Fruit fly (Drosophila melanogaster) whole organism, embryonic: ENCODE data around the gene HtrA2.

Experiments
- CG1024 ChIP-seq: fragments of 200-800 bp; sonication (Bioruptor generic); IDR thresholded peaks from 2 replicates; pipeline ENCODE4 v1.3.6; 2022; ENCODE audit warnings: missing biosample characterization, missing genetic modification characterization
- CG10979 ChIP-seq: fragments of 200-800 bp; sonication (Bioruptor generic); optimal IDR thresholded peaks from 2 replicates; lab custom pipeline; 2018; ENCODE audit warnings: missing biosample characterization, mild to moderate bottlenecking, missing genetic modification characterization, moderate library complexity
- CG11723 ChIP-seq: fragments of 200-800 bp; sonication (Bioruptor generic); optimal IDR thresholded peaks from 2 replicates; lab custom pipeline; 2017; ENCODE audit warnings: missing biosample characterization, mild to moderate bottlenecking, missing genetic modification characterization
- CG13123 ChIP-seq: fragments of 200-800 bp; sonication (Bioruptor generic); optimal IDR thresholded peaks from 2 replicates; lab custom pipeline; 2016; ENCODE audit warnings: missing biosample characterization, missing genetic modification characterization
- CG14441 ChIP-seq: fragments of 200-800 bp; sonication (Bioruptor generic); IDR thresholded peaks from 2 replicates; pipeline ENCODE4 v1.3.6; 2022; ENCODE audit warnings: missing biosample characterization, missing genetic modification characterization
- CG17359 ChIP-seq: fragments of 200-800 bp; sonication (Bioruptor generic); optimal IDR thresholded peaks from 3 replicates; lab custom pipeline; 2018; ENCODE audit warnings: missing biosample characterization, mild to moderate bottlenecking, missing genetic modification characterization, moderate library complexity
- CG2120 ChIP-seq: fragments of 200-800 bp; sonication (Bioruptor generic); optimal IDR thresholded peaks from 3 replicates; lab custom pipeline; 2016; ENCODE audit warnings: missing biosample characterization, missing genetic modification characterization
- CG2712 ChIP-seq: fragments of 200-800 bp; optimal IDR thresholded peaks from 3 replicates; lab custom pipeline; 2019; ENCODE audit warnings: missing biosample characterization, mild to moderate bottlenecking, missing genetic modification characterization, moderate library complexity
- CG31365 ChIP-seq: fragments of 200-800 bp; sonication (Bioruptor generic); optimal IDR thresholded peaks from 2 replicates; lab custom pipeline; 2018; ENCODE audit warnings: missing biosample characterization, mild to moderate bottlenecking, missing genetic modification characterization
- CG33213 ChIP-seq: fragments of 200-800 bp; sonication (Bioruptor generic); optimal IDR thresholded peaks from 3 replicates; lab custom pipeline; 2016; ENCODE audit warnings: missing biosample characterization, missing genetic modification characterization
- CG3995 ChIP-seq: fragments of 200-800 bp; sonication (Bioruptor generic); optimal IDR thresholded peaks from 3 replicates; lab custom pipeline; 2016; ENCODE audit warnings: missing biosample characterization, missing genetic modification characterization
- CG42726 ChIP-seq: fragments of 200-800 bp; sonication (Bioruptor generic); IDR thresholded peaks from 2 replicates; pipeline ENCODE4 v1.3.6; 2022; ENCODE audit warnings: missing biosample characterization, missing genetic modification characterization; ENCODE audit not compliant: partially characterized antibody
- CG4617 ChIP-seq: fragments of 200-800 bp; sonication (Bioruptor generic); optimal IDR thresholded peaks from 3 replicates; lab custom pipeline; 2016; ENCODE audit warnings: missing biosample characterization, missing genetic modification characterization, borderline replicate concordance
- CG5180 ChIP-seq: fragments of 200-800 bp; sonication (Bioruptor generic); optimal IDR thresholded peaks from 3 replicates; lab custom pipeline; 2017; ENCODE audit warnings: missing biosample characterization, missing genetic modification characterization, mild to moderate bottlenecking, moderate library complexity, missing genetic modification reagents
- CG8290 ChIP-seq, 3 experiments: fragments of 200-800 bp; sonication (Bioruptor generic); optimal IDR thresholded peaks; 2 replicates each; lab custom pipeline; 2016 to 2019; ENCODE audit warnings: missing biosample characterization in 3 of 3, missing genetic modification characterization in 3 of 3, mild to moderate bottlenecking in 2 of 3, moderate library complexity in 1 of 3
- CG8478 ChIP-seq: fragments of >200 bp; optimal IDR thresholded peaks from 2 replicates; lab custom pipeline; 2018
- CTCF ChIP-seq: fragments of 200-800 bp; sonication (Bioruptor generic); optimal IDR thresholded peaks from 2 replicates; lab custom pipeline; 2017; ENCODE audit warnings: missing biosample characterization, mild to moderate bottlenecking, missing genetic modification characterization, moderate library complexity
- CoRest ChIP-seq: fragments of 200-800 bp; sonication (Bioruptor generic); optimal IDR thresholded peaks from 3 replicates; lab custom pipeline; 2018; ENCODE audit warnings: missing biosample characterization, mild to moderate bottlenecking, missing genetic modification characterization, moderate library complexity
- CrebB ChIP-seq: fragments of 200-800 bp; sonication (Bioruptor generic); optimal IDR thresholded peaks from 3 replicates; lab custom pipeline; 2018; ENCODE audit warnings: missing biosample characterization, mild to moderate bottlenecking, missing genetic modification characterization
- Dad ChIP-seq: fragments of 200-800 bp; sonication (Bioruptor generic); optimal IDR thresholded peaks from 3 replicates; lab custom pipeline; 2016; ENCODE audit warnings: missing biosample characterization, missing genetic modification characterization
- Dek ChIP-seq: fragments of 200-800 bp; sonication (Bioruptor generic); optimal IDR thresholded peaks from 3 replicates; lab custom pipeline; 2019; ENCODE audit warnings: missing biosample characterization, mild to moderate bottlenecking, missing genetic modification characterization, moderate library complexity
- Dip2 ChIP-seq: fragments of 200-800 bp; sonication (Bioruptor generic); IDR thresholded peaks from 2 replicates; pipeline ENCODE4 v1.3.6; 2022; ENCODE audit warnings: missing biosample characterization, missing genetic modification characterization
- Fer2 ChIP-seq: fragments of 200-800 bp; sonication (Bioruptor generic); optimal IDR thresholded peaks from 2 replicates; lab custom pipeline; 2018; ENCODE audit warnings: missing biosample characterization, mild to moderate bottlenecking, missing genetic modification characterization, moderate library complexity
- Hmx ChIP-seq: fragments of 200-800 bp; sonication (Bioruptor generic); optimal IDR thresholded peaks from 2 replicates; lab custom pipeline; 2016; ENCODE audit warnings: missing biosample characterization, missing genetic modification characterization
- Hr39 ChIP-seq: fragments of >200 bp; optimal IDR thresholded peaks from 2 replicates; lab custom pipeline; 2017
- Lim3 ChIP-seq: fragments of 200-800 bp; sonication (Bioruptor generic); IDR thresholded peaks from 2 replicates; pipeline ENCODE4 v1.3.6; 2022; ENCODE audit warnings: missing biosample characterization, missing genetic modification characterization
- Rx ChIP-seq: fragments of 200-800 bp; sonication (Bioruptor generic); IDR thresholded peaks from 2 replicates; pipeline ENCODE4 v1.3.6; 2022; ENCODE audit warnings: missing biosample characterization, missing genetic modification characterization
- Side ChIP-seq: fragments of 200-800 bp; sonication (Bioruptor generic); optimal IDR thresholded peaks from 2 replicates; lab custom pipeline; 2016; ENCODE audit warnings: missing biosample characterization, missing genetic modification characterization
- Sry-δ ChIP-seq: fragments of 200-800 bp; sonication (Bioruptor generic); optimal IDR thresholded peaks from 2 replicates; lab custom pipeline; 2016; ENCODE audit warnings: missing biosample characterization, missing genetic modification characterization
- Stat92E ChIP-seq, 3 experiments: fragments of >200 bp in 2 of 3; fragments of 200-800 bp in 1 of 3; sonication (Bioruptor generic) in 1 of 3; optimal IDR thresholded peaks; 2 replicates each; lab custom pipeline; 2017 to 2019; ENCODE audit warnings: missing biosample characterization in 3 of 3, missing genetic modification characterization in 3 of 3, mild to moderate bottlenecking in 1 of 3, moderate library complexity in 1 of 3
- cato ChIP-seq: fragments of 200-800 bp; sonication (Bioruptor generic); optimal IDR thresholded peaks from 2 replicates; lab custom pipeline; 2016; ENCODE audit warnings: missing biosample characterization, missing genetic modification characterization, borderline replicate concordance
- disco-r ChIP-seq: fragments of 200-800 bp; sonication (Bioruptor generic); optimal IDR thresholded peaks from 2 replicates; lab custom pipeline; 2016; ENCODE audit warnings: missing biosample characterization, missing genetic modification characterization
- en ChIP-seq: fragments of 200-800 bp; sonication (Bioruptor generic); optimal IDR thresholded peaks from 2 replicates; lab custom pipeline; 2016; ENCODE audit warnings: missing biosample characterization, missing genetic modification characterization
- exex ChIP-seq: fragments of 200-800 bp; sonication (Bioruptor generic); optimal IDR thresholded peaks from 4 replicates; lab custom pipeline; 2018; ENCODE audit warnings: missing biosample characterization, mild to moderate bottlenecking, missing genetic modification characterization, moderate library complexity
- eyg ChIP-seq: fragments of 200-800 bp; sonication (Bioruptor generic); optimal IDR thresholded peaks from 3 replicates; lab custom pipeline; 2016; ENCODE audit warnings: missing biosample characterization, missing genetic modification characterization
- fd96Cb ChIP-seq: fragments of 200-800 bp; sonication (Bioruptor generic); optimal IDR thresholded peaks from 2 replicates; lab custom pipeline; 2018; ENCODE audit warnings: missing biosample characterization, mild to moderate bottlenecking, missing genetic modification characterization, moderate library complexity
- gcm ChIP-seq: fragments of 200-800 bp; sonication (Bioruptor generic); optimal IDR thresholded peaks from 2 replicates; lab custom pipeline; 2019; ENCODE audit warnings: missing biosample characterization, mild to moderate bottlenecking, missing genetic modification characterization, moderate library complexity
- gem ChIP-seq: fragments of 200-800 bp; sonication (Bioruptor generic); optimal IDR thresholded peaks from 2 replicates; lab custom pipeline; 2019; ENCODE audit warnings: missing biosample characterization, mild to moderate bottlenecking, missing genetic modification characterization, moderate library complexity
- grau ChIP-seq: fragments of 200-800 bp; optimal IDR thresholded peaks from 3 replicates; lab custom pipeline; 2019; ENCODE audit warnings: missing biosample characterization, mild to moderate bottlenecking, missing genetic modification characterization, moderate library complexity
- her ChIP-seq: fragments of 200-800 bp; sonication (Bioruptor generic); optimal IDR thresholded peaks from 2 replicates; lab custom pipeline; 2016; ENCODE audit warnings: missing biosample characterization, missing genetic modification characterization
- kay ChIP-seq: fragments of 200-800 bp; sonication (Bioruptor generic); optimal IDR thresholded peaks from 2 replicates; lab custom pipeline; 2016; ENCODE audit warnings: missing biosample characterization, missing genetic modification characterization
- kni ChIP-seq: fragments of 200-800 bp; sonication (Bioruptor generic); optimal IDR thresholded peaks from 3 replicates; lab custom pipeline; 2017; ENCODE audit warnings: mild to moderate bottlenecking, missing biosample characterization, missing genetic modification reagents, missing genetic modification characterization
- maf-S ChIP-seq: fragments of 200-800 bp; sonication (Bioruptor generic); optimal IDR thresholded peaks from 2 replicates; lab custom pipeline; 2016; ENCODE audit warnings: missing biosample characterization, missing genetic modification characterization
- oc ChIP-seq: fragments of 200-800 bp; sonication (Bioruptor generic); optimal IDR thresholded peaks from 2 replicates; lab custom pipeline; 2018; ENCODE audit warnings: missing biosample characterization, mild to moderate bottlenecking, missing genetic modification characterization, moderate library complexity
- pzg ChIP-seq: fragments of 200-800 bp; sonication (Bioruptor generic); optimal IDR thresholded peaks from 3 replicates; lab custom pipeline; 2018; ENCODE audit warnings: missing biosample characterization, mild to moderate bottlenecking, missing genetic modification characterization, moderate library complexity
- scrt ChIP-seq: fragments of 200-800 bp; sonication (Bioruptor generic); optimal IDR thresholded peaks from 2 replicates; lab custom pipeline; 2018; ENCODE audit warnings: missing biosample characterization, mild to moderate bottlenecking, missing genetic modification characterization, moderate library complexity
- slbo ChIP-seq: fragments of 200-800 bp; sonication (Bioruptor generic); IDR thresholded peaks from 2 replicates; pipeline ENCODE4 v1.3.6; 2022; ENCODE audit warnings: missing biosample characterization, missing genetic modification characterization
- so ChIP-seq: fragments of 200-800 bp; sonication (Bioruptor generic); IDR thresholded peaks from 3 replicates; pipeline ENCODE4 v1.3.6; 2022; ENCODE audit warnings: missing biosample characterization, missing genetic modification characterization
- tna ChIP-seq: fragments of 200-800 bp; sonication (Bioruptor generic); IDR thresholded peaks from 2 replicates; pipeline ENCODE4 v1.3.6; 2022; ENCODE audit warnings: missing biosample characterization, missing genetic modification characterization; ENCODE audit not compliant: partially characterized antibody
- usp ChIP-seq: fragments of >200 bp; optimal IDR thresholded peaks from 2 replicates; lab custom pipeline; 2017; ENCODE audit warnings: missing biosample characterization, missing genetic modification characterization
- zfh1 ChIP-seq: fragments of 200-800 bp; sonication (Bioruptor generic); IDR thresholded peaks from 3 replicates; pipeline ENCODE4 v1.3.6; 2022; ENCODE audit warnings: missing biosample characterization, missing genetic modification characterization

HtrA2 gene

DNA sequence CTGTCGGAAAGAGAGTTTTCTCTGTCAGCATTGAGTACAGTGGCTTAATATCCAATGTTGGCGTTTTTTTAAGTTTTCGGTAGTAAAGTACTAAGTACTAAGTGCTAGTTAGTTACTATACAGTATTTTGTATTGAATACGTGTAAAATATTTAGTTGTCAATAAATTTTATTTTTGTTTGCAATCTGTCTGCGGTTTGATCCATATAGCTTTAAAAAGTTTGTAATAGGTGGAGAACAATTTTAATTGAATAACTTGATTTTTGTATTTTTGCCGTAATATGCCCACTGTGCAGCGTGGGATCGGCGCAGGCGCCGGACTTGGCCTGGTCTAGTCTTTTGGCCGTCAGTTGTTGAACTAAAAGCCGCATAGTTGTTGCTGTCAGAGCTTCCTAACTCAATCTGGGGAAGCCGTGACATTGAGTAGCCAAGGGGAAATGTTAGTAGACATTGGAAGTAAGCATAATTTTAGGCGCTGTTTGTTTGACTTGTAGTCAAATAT is 46.9 kb upstream of the HtrA2 start (continued):
- peak; percentile 90 for TF ChIP-seq CG10979 (tag; lab: Kevin White, UChicago)
- peak; percentile 75 for TF ChIP-seq exex (tag; lab: Kevin White, UChicago)
- TF ChIP-seq gem (tag; lab: Kevin White, UChicago), result peak; percentile 97
- peak; percentile 78 for TF ChIP-seq en
- TF ChIP-seq zfh1, result peak; percentile 80
- peak; percentile 87 for TF ChIP-seq Fer2 (tag; lab: Kevin White, UChicago)
- peak; percentile 92 for TF ChIP-seq CG2712
- peak; percentile 93 for TF ChIP-seq grau (tag; lab: Kevin White, UChicago)
- TF ChIP-seq cato (GFP tag; lab: Kevin White, UChicago), result peak; percentile 81
- TF ChIP-seq slbo (GFP tag; lab: Robert Waterston, UW), result peak; percentile 81
- TF ChIP-seq CG14441 (GFP tag; lab: Robert Waterston, UW), result peak; percentile 83
- TF ChIP-seq usp (GFP tag; lab: Kevin White, UChicago), result no peak
- peak; percentile 92 for TF ChIP-seq fd96Cb (tag; lab: Kevin White, UChicago)
- TF ChIP-seq CG31365, result peak; percentile 60
- TF ChIP-seq CG33213, result peak; percentile 78
- peak; percentile 86 for TF ChIP-seq disco-r (GFP tag; lab: Kevin White, UChicago)
- TF ChIP-seq Dad (GFP tag; lab: Kevin White, UChicago), result peak; percentile 87
- TF ChIP-seq CG17359 (tag; lab: Kevin White, UChicago), result peak; percentile 92
- TF ChIP-seq CG11723 (GFP tag; lab: Kevin White, UChicago), result peak; percentile 88
- TF ChIP-seq CoRest, result peak; percentile 94
- TF ChIP-seq Sry-δ (GFP tag; lab: Kevin White, UChicago), result peak; percentile 57
- peak; percentile 57 for TF ChIP-seq CG13123 (GFP tag; lab: Kevin White, UChicago)
- TF ChIP-seq tna (GFP tag; lab: Robert Waterston, UW), result peak; percentile 36; the same call in 1 of the 2 replicates
- TF ChIP-seq CG42726, result no peak
- no peak for TF ChIP-seq Stat92E (GFP tag; optimal IDR thresholded peaks at IDR 0.05; lab: Kevin White, UChicago)
- TF ChIP-seq gcm, result peak; percentile 91
- peak; percentile 85 for TF ChIP-seq CG5180 (GFP tag; lab: Kevin White, UChicago)
- TF ChIP-seq kay (GFP tag; lab: Kevin White, UChicago), result peak; percentile 84
- no peak for TF ChIP-seq Hr39 (lab: Kevin White, UChicago)
- peak; percentile 96 for TF ChIP-seq CG2120 (GFP tag; lab: Kevin White, UChicago)
- TF ChIP-seq maf-S (GFP tag; lab: Kevin White, UChicago), result peak; percentile 81
- peak; percentile 64 for TF ChIP-seq Lim3 (GFP tag; lab: Robert Waterston, UW)
- peak; percentile 59 for TF ChIP-seq CG4617
- peak; percentile 86 for TF ChIP-seq her (GFP tag; lab: Kevin White, UChicago)
- peak; percentile 89 for TF ChIP-seq Side (GFP tag; lab: Kevin White, UChicago)
- TF ChIP-seq CG8290 (GFP tag; optimal IDR thresholded peaks at IDR 0.05; lab: Kevin White, UChicago), result no peak
- TF ChIP-seq CG8290 (tag; optimal IDR thresholded peaks at IDR 0.05; lab: Kevin White, UChicago), result peak in 1 of 2 experiments; percentile 60
- peak; percentile 93 for TF ChIP-seq Dek (tag; lab: Kevin White, UChicago)
- no peak for TF ChIP-seq pzg (GFP tag; lab: Kevin White, UChicago)
- TF ChIP-seq Rx (GFP tag; lab: Robert Waterston, UW), result peak; percentile 66
- peak; percentile 42 for TF ChIP-seq CTCF
- TF ChIP-seq eyg (GFP tag; lab: Kevin White, UChicago), result peak; percentile 84
- peak; percentile 68 for TF ChIP-seq kni (GFP tag; lab: Kevin White, UChicago)
- peak; percentile 77 for TF ChIP-seq CrebB
- TF ChIP-seq scrt (GFP tag; lab: Kevin White, UChicago), result peak; percentile 92
- peak; percentile 87; the same call in 1 of the 3 replicates for TF ChIP-seq so (GFP tag; lab: Robert Waterston, UW)
- no peak for TF ChIP-seq CG8478 (lab: Kevin White, UChicago)
- TF ChIP-seq CG3995 (GFP tag; lab: Kevin White, UChicago), result peak; percentile 67
- peak; percentile 88 for TF ChIP-seq oc
- peak; percentile 80 for TF ChIP-seq Hmx
- TF ChIP-seq Dip2 (GFP tag; lab: Robert Waterston, UW), result peak; percentile 57; the same call in 1 of the 2 replicates
- peak; percentile 46; the same call in 1 of the 2 replicates for TF ChIP-seq CG1024
